Worm (Caenorhabditis elegans) whole organism, young adult: ENCODE measurements around the gene cpt-4.

Source experiments
- B0035.1 ChIP-seq: sonication (generic microtip); optimal IDR thresholded peaks from 2 replicates; lab custom pipeline; 2016; ENCODE audit warnings: missing genetic modification characterization, mild to moderate bottlenecking, missing compliant biosample characterization, missing genotype, missing genetic modification reagents
- C17E4.6 ChIP-seq: fragments of 200-800 bp; sonication (Bioruptor generic); IDR thresholded peaks from 2 replicates; pipeline ENCODE4 v1.3.6; 2022; ENCODE audit warnings: missing genetic modification reagents, missing genetic modification characterization, missing compliant biosample characterization
- F22D6.2 ChIP-seq: sonication (generic microtip); optimal IDR thresholded peaks from 2 replicates; lab custom pipeline; 2016; ENCODE audit warnings: mild to moderate bottlenecking, missing genetic modification characterization, missing compliant biosample characterization
- F33H1.4 ChIP-seq: fragments of 200-800 bp; sonication (Bioruptor generic); IDR thresholded peaks from 2 replicates; pipeline ENCODE4 v1.3.6; 2022; ENCODE audit warnings: missing genetic modification reagents, missing genetic modification characterization, missing compliant biosample characterization
- F37B4.10 ChIP-seq: fragments of 200-800 bp; sonication (Bioruptor generic); IDR thresholded peaks from 2 replicates; pipeline ENCODE4 v1.3.6; 2022; ENCODE audit warnings: missing genetic modification characterization, missing compliant biosample characterization
- F55B11.4 ChIP-seq: sonication (generic microtip); optimal IDR thresholded peaks from 2 replicates; lab custom pipeline; 2016; ENCODE audit warnings: missing compliant biosample characterization, missing genetic modification characterization, borderline replicate concordance; ENCODE audit not compliant: insufficient read depth
- F57A8.1 ChIP-seq: fragments of 200-800 bp; sonication (Bioruptor generic); optimal IDR thresholded peaks from 2 replicates; lab custom pipeline; 2018; ENCODE audit warnings: mild to moderate bottlenecking, missing genetic modification characterization, moderate library complexity, missing compliant biosample characterization
- F57C9.4 ChIP-seq: sonication (generic microtip); optimal IDR thresholded peaks from 2 replicates; lab custom pipeline; 2017; ENCODE audit warnings: mild to moderate bottlenecking, missing genetic modification characterization, missing compliant biosample characterization
- Y53F4B.3 ChIP-seq: fragments of 200-800 bp; sonication (Bioruptor generic); IDR thresholded peaks from 2 replicates; pipeline ENCODE4 v1.3.6; 2022; ENCODE audit warnings: missing genetic modification reagents, missing genetic modification characterization, missing compliant biosample characterization
- Y95B8A.8 ChIP-seq: fragments of 200-800 bp; sonication (Bioruptor generic); IDR thresholded peaks from 2 replicates; pipeline ENCODE4 v1.3.6; 2022; ENCODE audit warnings: missing genetic modification reagents, missing genetic modification characterization, missing compliant biosample characterization
- ZK185.1 ChIP-seq: sonication (generic microtip); optimal IDR thresholded peaks from 2 replicates; lab custom pipeline; 2016; ENCODE audit warnings: mild to moderate bottlenecking, missing genetic modification characterization, missing compliant biosample characterization; ENCODE audit not compliant: poor library complexity, severe bottlenecking
- akir-1 ChIP-seq: fragments of 200-800 bp; sonication (Bioruptor generic); optimal IDR thresholded peaks from 2 replicates; lab custom pipeline; 2018; ENCODE audit warnings: mild to moderate bottlenecking, missing genetic modification characterization, moderate library complexity, missing compliant biosample characterization
- athp-1 ChIP-seq: sonication (generic microtip); optimal IDR thresholded peaks from 2 replicates; lab custom pipeline; 2017; ENCODE audit warnings: mild to moderate bottlenecking, missing genetic modification characterization, missing compliant biosample characterization
- attf-5 ChIP-seq: fragments of 200-800 bp; sonication (Bioruptor generic); optimal IDR thresholded peaks from 2 replicates; lab custom pipeline; 2018; ENCODE audit warnings: mild to moderate bottlenecking, missing genetic modification characterization, missing compliant biosample characterization
- attf-6 ChIP-seq: fragments of 200-800 bp; sonication (Bioruptor generic); IDR thresholded peaks from 2 replicates; pipeline ENCODE4 v1.3.6; 2022; ENCODE audit warnings: missing genetic modification reagents, missing genetic modification characterization, missing compliant biosample characterization
- bed-2 ChIP-seq: fragments of 200-800 bp; sonication (Bioruptor generic); IDR thresholded peaks from 2 replicates; pipeline ENCODE4 v1.3.6; 2022; ENCODE audit warnings: missing genetic modification reagents, missing genetic modification characterization, missing compliant biosample characterization
- cebp-1 ChIP-seq, 2 experiments: fragments of 200-800 bp in 1 of 2; sonication (Bioruptor generic) in 1 of 2; sonication (generic microtip) in 1 of 2; IDR thresholded peaks in 1 of 2; optimal IDR thresholded peaks in 1 of 2; 2 replicates each; pipeline versions ENCODE4 v1.3.6 to Lab custom; 2017 to 2022; ENCODE audit warnings: missing compliant biosample characterization in 2 of 2, missing genetic modification characterization in 2 of 2, mild to moderate bottlenecking in 1 of 2, missing genetic modification reagents in 1 of 2, moderate library complexity in 1 of 2
- ceh-100 ChIP-seq: fragments of 200-800 bp; sonication (Bioruptor generic); IDR thresholded peaks from 2 replicates; pipeline ENCODE4 v1.3.6; 2022; ENCODE audit warnings: missing genetic modification reagents, missing genetic modification characterization, missing compliant biosample characterization
- ceh-27 ChIP-seq: fragments of 200-800 bp; sonication (Bioruptor generic); optimal IDR thresholded peaks from 2 replicates; lab custom pipeline; 2018; ENCODE audit warnings: mild to moderate bottlenecking, missing genetic modification characterization, moderate library complexity, missing compliant biosample characterization
- ceh-79 ChIP-seq: sonication (generic microtip); optimal IDR thresholded peaks from 2 replicates; lab custom pipeline; 2017; ENCODE audit warnings: mild to moderate bottlenecking, missing genetic modification characterization, missing compliant biosample characterization
- die-1 ChIP-seq: sonication (generic microtip); optimal IDR thresholded peaks from 2 replicates; lab custom pipeline; 2016; ENCODE audit warnings: missing genotype, mild to moderate bottlenecking, missing genetic modification characterization, missing compliant biosample characterization
- dox-1 ChIP-seq: fragments of 200-800 bp; sonication (Bioruptor generic); IDR thresholded peaks from 2 replicates; pipeline ENCODE4 v1.3.6; 2022; ENCODE audit warnings: missing genetic modification reagents, missing genetic modification characterization, missing compliant biosample characterization
- dpff-1 ChIP-seq: sonication (generic microtip); optimal IDR thresholded peaks from 2 replicates; lab custom pipeline; 2017; ENCODE audit warnings: mild to moderate bottlenecking, missing genetic modification characterization, missing compliant biosample characterization
- dpl-1 ChIP-seq: fragments of 150-350 bp; optimal IDR thresholded peaks from 2 replicates; lab custom pipeline; 2014; ENCODE audit warnings: missing biosample characterization, missing genetic modification reagents, missing genetic modification characterization
- efl-1 ChIP-seq: fragments of 150-350 bp; optimal IDR thresholded peaks from 2 replicates; lab custom pipeline; 2014; ENCODE audit warnings: missing biosample characterization, missing genetic modification reagents, missing genetic modification characterization
- egl-18 ChIP-seq: fragments of 200-800 bp; sonication (Bioruptor generic); IDR thresholded peaks from 2 replicates; pipeline ENCODE4 v1.3.6; 2022; ENCODE audit warnings: missing genetic modification reagents, missing genetic modification characterization, missing compliant biosample characterization
- egl-44 ChIP-seq: fragments of 200-800 bp; sonication (Bioruptor generic); IDR thresholded peaks from 2 replicates; pipeline ENCODE4 v1.3.6; 2022; ENCODE audit warnings: missing genetic modification reagents, missing genetic modification characterization, missing compliant biosample characterization
- egrh-3 ChIP-seq: fragments of 200-800 bp; sonication (Bioruptor generic); IDR thresholded peaks from 2 replicates; pipeline ENCODE4 v1.3.6; 2022; ENCODE audit warnings: missing genetic modification reagents, missing genetic modification characterization, missing compliant biosample characterization
- fkh-3 ChIP-seq: sonication (generic microtip); optimal IDR thresholded peaks from 2 replicates; lab custom pipeline; 2016; ENCODE audit warnings: mild to moderate bottlenecking, missing genetic modification characterization, missing compliant biosample characterization
- hmg-1.2 ChIP-seq: fragments of 200-800 bp; sonication (Bioruptor generic); IDR thresholded peaks from 2 replicates; pipeline ENCODE4 v1.3.6; 2022; ENCODE audit warnings: missing genetic modification reagents, missing genetic modification characterization, missing compliant biosample characterization
- hmg-20 ChIP-seq: fragments of 200-800 bp; sonication (Bioruptor generic); IDR thresholded peaks from 2 replicates; pipeline ENCODE4 v1.3.6; 2022; ENCODE audit warnings: missing genetic modification reagents, missing genetic modification characterization, missing compliant biosample characterization
- let-607 ChIP-seq, 2 experiments: fragments of 200-800 bp in 1 of 2; sonication (Bioruptor generic) in 1 of 2; sonication (generic microtip) in 1 of 2; optimal IDR thresholded peaks; 2 replicates each; lab custom pipeline; 2016 to 2018; ENCODE audit warnings: mild to moderate bottlenecking in 2 of 2, missing compliant biosample characterization in 2 of 2, missing genetic modification characterization in 2 of 2, moderate library complexity in 2 of 2, missing genotype in 1 of 2
- lin-35 ChIP-seq, 3 experiments: fragments of 150-350 bp in 2 of 3; sonication (generic microtip) in 1 of 3; optimal IDR thresholded peaks; 2 replicates each; lab custom pipeline; 2014 to 2018; ENCODE audit warnings: missing biosample characterization in 3 of 3, missing genetic modification characterization in 3 of 3, missing genetic modification reagents in 3 of 3
- lsl-1 ChIP-seq: fragments of 200-800 bp; sonication (Bioruptor generic); optimal IDR thresholded peaks from 2 replicates; lab custom pipeline; 2018; ENCODE audit warnings: mild to moderate bottlenecking, missing genetic modification characterization, moderate library complexity, missing compliant biosample characterization
- madf-8 ChIP-seq: fragments of 200-800 bp; sonication (Bioruptor generic); conservative IDR thresholded peaks from 2 replicates; pipeline ENCODE4 v1.3.6; 2022; ENCODE audit warnings: missing genetic modification reagents, missing genetic modification characterization, missing compliant biosample characterization
- nhr-120 ChIP-seq: fragments of 200-800 bp; sonication (Bioruptor generic); IDR thresholded peaks from 2 replicates; pipeline ENCODE4 v1.3.6; 2022; ENCODE audit warnings: missing genetic modification characterization, missing compliant biosample characterization
- rec-8 ChIP-seq, 2 experiments: sonication (generic microtip); optimal IDR thresholded peaks; 2 replicates each; lab custom pipeline; 2016; ENCODE audit warnings: mild to moderate bottlenecking in 2 of 2, missing genetic modification characterization in 2 of 2, missing genetic modification reagents in 2 of 2, missing genotype in 2 of 2, missing biosample characterization in 1 of 2, missing compliant biosample characterization in 1 of 2, moderate library complexity in 1 of 2
- repo-1 ChIP-seq: sonication (generic microtip); optimal IDR thresholded peaks from 2 replicates; lab custom pipeline; 2017; ENCODE audit warnings: mild to moderate bottlenecking, missing genetic modification characterization, missing compliant biosample characterization
- sdz-38 ChIP-seq: sonication (generic microtip); optimal IDR thresholded peaks from 2 replicates; lab custom pipeline; 2016; ENCODE audit warnings: missing genotype, missing genetic modification characterization, missing compliant biosample characterization
- somi-1 ChIP-seq: fragments of 200-800 bp; sonication (Bioruptor generic); optimal IDR thresholded peaks from 2 replicates; lab custom pipeline; 2018; ENCODE audit warnings: mild to moderate bottlenecking, missing genetic modification characterization, missing compliant biosample characterization
- tbx-9 ChIP-seq: sonication (generic microtip); optimal IDR thresholded peaks from 2 replicates; lab custom pipeline; 2016; ENCODE audit warnings: borderline replicate concordance, missing genetic modification characterization, inconsistent platforms, missing compliant biosample characterization
- zfh-2 ChIP-seq: fragments of 200-800 bp; sonication (Bioruptor generic); conservative IDR thresholded peaks from 2 replicates; pipeline ENCODE4 v1.3.6; 2022; ENCODE audit warnings: missing genetic modification reagents, missing genetic modification characterization, missing compliant biosample characterization
- ztf-25 ChIP-seq: fragments of 200-800 bp; sonication (Bioruptor generic); IDR thresholded peaks from 2 replicates; pipeline ENCODE4 v1.3.6; 2022; ENCODE audit warnings: missing genetic modification reagents, missing genetic modification characterization, missing compliant biosample characterization
- ztf-26 ChIP-seq: sonication (generic microtip); optimal IDR thresholded peaks from 2 replicates; lab custom pipeline; 2017; ENCODE audit warnings: missing genetic modification characterization, missing compliant biosample characterization
- ztf-28 ChIP-seq: fragments of 200-800 bp; sonication (Bioruptor generic); IDR thresholded peaks from 2 replicates; pipeline ENCODE4 v1.3.6; 2022; ENCODE audit warnings: missing genetic modification reagents, missing genetic modification characterization, missing compliant biosample characterization
- ztf-6 ChIP-seq: fragments of 200-800 bp; sonication (Bioruptor generic); IDR thresholded peaks from 2 replicates; pipeline ENCODE4 v1.3.6; 2022; ENCODE audit warnings: missing genetic modification reagents, missing genetic modification characterization, missing compliant biosample characterization

cpt-4 gene

DNA sequence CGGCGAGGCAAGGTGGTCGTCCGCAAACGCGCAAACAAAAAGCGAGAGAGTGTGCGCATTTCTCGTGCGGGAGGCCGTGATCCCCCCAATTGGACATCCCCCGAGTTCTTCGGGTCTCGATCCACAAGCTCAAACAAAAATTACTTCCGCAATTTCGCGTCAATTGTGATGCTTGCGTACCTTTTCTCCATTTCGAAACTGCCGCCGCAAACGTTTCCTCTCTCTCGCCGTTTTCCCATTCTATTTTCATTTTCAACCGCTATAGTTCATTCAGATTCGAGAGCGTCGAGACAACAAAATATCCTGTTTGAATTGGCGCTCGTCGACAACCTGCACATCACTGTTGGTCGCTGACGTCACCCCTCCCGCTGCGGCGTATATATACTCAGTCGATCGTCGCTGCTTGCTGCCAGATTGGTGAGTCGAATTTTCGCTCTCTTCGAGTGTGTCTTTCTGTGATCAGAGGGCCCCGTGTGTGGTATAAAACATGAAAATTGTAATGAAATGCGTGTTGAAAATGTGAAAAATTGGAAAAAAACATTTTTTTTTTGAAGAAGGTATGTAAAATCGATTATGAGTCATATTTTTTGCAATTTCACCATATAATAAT, 21.9 kb upstream of the cpt-4 start, which contains the start of the genes pqn-51 and K11D12.14:
TSS of gene pqn-51 (plus strand) at position 275 of the 610 bp plus-strand sequence.
TSS of gene K11D12.14 (plus strand) at position 304 of the 610 bp plus-strand sequence.
- TF ChIP-seq egl-44 (GFP tag; lab: Robert Waterston, UW) (peak; percentile 76; the same call in 1 of the 2 replicates), ZK185.1 (peak; percentile 81), F57A8.1 (GFP tag; lab: Kevin White, UChicago) (no peak), rec-8 (tag; optimal IDR thresholded peaks at IDR 0.05; lab: Kevin White, UChicago) (no peak), dox-1 (GFP tag; lab: Robert Waterston, UW) (peak; percentile 97), somi-1 (GFP tag; lab: Kevin White, UChicago) (peak; percentile 77), ceh-79 (tag; lab: Kevin White, UChicago) (no peak), tbx-9 (tag; lab: Kevin White, UChicago) (no peak), dpff-1 (tag; lab: Kevin White, UChicago) (no peak), efl-1 (GFP tag; lab: Kevin White, UChicago) (peak; percentile 44), ztf-6 (GFP tag; lab: Robert Waterston, UW) (0 out of 2 replicates have a peak, but pooled peaks have one; percentile 50), B0035.1 (tag; lab: Kevin White, UChicago) (peak; percentile 19), C17E4.6 (GFP tag; lab: Robert Waterston, UW) (0 out of 2 replicates have a peak, but pooled peaks have one; percentile 32), ceh-100 (GFP tag; lab: Robert Waterston, UW) (peak; percentile 92), akir-1 (no peak), hmg-20 (peak; percentile 59; the same call in 1 of the 2 replicates), attf-5 (GFP tag; lab: Kevin White, UChicago) (peak; percentile 94), dpl-1 (GFP tag; lab: Kevin White, UChicago) (peak; percentile 52), let-607 (tag; optimal IDR thresholded peaks at IDR 0.05; lab: Kevin White, UChicago) (peak; percentile 77 to 91), ztf-26 (tag; lab: Kevin White, UChicago) (peak; percentile 71), Y95B8A.8 (GFP tag; lab: Robert Waterston, UW) (peak; percentile 57; the same call in 1 of the 2 replicates), Y53F4B.3 (no peak), attf-6 (GFP tag; lab: Robert Waterston, UW) (peak; percentile 74), lsl-1 (GFP tag; lab: Kevin White, UChicago) (peak; percentile 55), nhr-120 (GFP tag; lab: Robert Waterston, UW) (no peak), ztf-25 (GFP tag; lab: Robert Waterston, UW) (0 out of 2 replicates have a peak, but pooled peaks have one; percentile 35), lin-35 (GFP tag; optimal IDR thresholded peaks at IDR 0.05; lab: Kevin White, UChicago) (peak in 2 of 3 experiments; percentile 34 to 90), F57C9.4 (tag; lab: Kevin White, UChicago) (no peak), egrh-3 (GFP tag; lab: Robert Waterston, UW) (peak; percentile 72), ztf-28 (GFP tag; lab: Robert Waterston, UW) (0 out of 2 replicates have a peak, but pooled peaks have one; percentile 35), sdz-38 (tag; lab: Kevin White, UChicago) (no peak), cebp-1 (GFP tag; IDR thresholded peaks at IDR 0.05; lab: Robert Waterston, UW) (peak; percentile 90), cebp-1 (tag; optimal IDR thresholded peaks at IDR 0.05; lab: Kevin White, UChicago) (peak; percentile 97), hmg-1.2 (GFP tag; lab: Robert Waterston, UW) (peak; percentile 81), F33H1.4 (peak; percentile 73), zfh-2 (GFP tag; lab: Robert Waterston, UW) (peak; percentile 93), F37B4.10 (GFP tag; lab: Robert Waterston, UW) (0 out of 2 replicates have a peak, but pooled peaks have one; percentile 6), repo-1 (tag; lab: Kevin White, UChicago) (no peak), athp-1 (peak; percentile 71), F22D6.2 (peak; percentile 35), die-1 (tag; lab: Kevin White, UChicago) (no peak), F55B11.4 (no peak), madf-8 (peak; percentile 68; the same call in 1 of the 2 replicates), ceh-27 (peak; percentile 71), bed-2 (peak; percentile 87), fkh-3 (no peak), egl-18 (peak; percentile 71; the same call in 1 of the 2 replicates)
